Worm (Caenorhabditis elegans): ENCODE measurements around the gene srh-299.

DNA sequence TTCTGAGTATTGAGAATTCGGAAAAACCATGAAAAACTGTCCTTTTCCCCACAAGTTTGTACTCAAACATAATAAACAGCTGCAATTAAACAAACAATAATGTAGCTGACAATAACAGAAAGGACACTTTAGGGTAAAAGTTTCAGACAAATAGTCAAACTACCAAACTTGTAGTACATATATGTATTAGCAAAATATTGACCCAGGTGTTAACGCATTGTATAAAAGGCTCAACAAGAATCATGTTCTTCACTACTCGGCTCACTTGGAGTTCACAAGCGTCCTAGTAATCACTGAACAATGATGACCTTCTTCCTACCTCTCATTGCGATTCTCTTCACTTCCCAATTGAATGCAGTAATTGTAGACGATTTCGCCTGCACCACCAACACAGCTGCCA, 48.7 kb downstream of the srh-299 start, which contains the start of gene F35E8.6:
- no peak for TF ChIP-seq nhr-12 (tag; optimal IDR thresholded peaks at IDR 0.05)
- no peak for TF ChIP-seq drap-1 (GFP tag; optimal IDR thresholded peaks at IDR 0.05)
- TF ChIP-seq nhr-76 (tag; optimal IDR thresholded peaks at IDR 0.05): no peak
- no peak for TF ChIP-seq ztf-11 (tag; optimal IDR thresholded peaks at IDR 0.05)
- TF ChIP-seq mab-5 (tag; optimal IDR thresholded peaks at IDR 0.05): no peak
- no peak for TF ChIP-seq M03D4.4 (tag; optimal IDR thresholded peaks at IDR 0.05)
- no peak for TF ChIP-seq unc-62 (GFP tag; optimal IDR thresholded peaks at IDR 0.05)
- no peak for TF ChIP-seq nhr-28 (tag; optimal IDR thresholded peaks at IDR 0.05)
- no peak for TF ChIP-seq nhr-237 (tag; optimal IDR thresholded peaks at IDR 0.05)
